Worm (Caenorhabditis elegans): ENCODE measurements around the gene agxt-1.

DNA sequence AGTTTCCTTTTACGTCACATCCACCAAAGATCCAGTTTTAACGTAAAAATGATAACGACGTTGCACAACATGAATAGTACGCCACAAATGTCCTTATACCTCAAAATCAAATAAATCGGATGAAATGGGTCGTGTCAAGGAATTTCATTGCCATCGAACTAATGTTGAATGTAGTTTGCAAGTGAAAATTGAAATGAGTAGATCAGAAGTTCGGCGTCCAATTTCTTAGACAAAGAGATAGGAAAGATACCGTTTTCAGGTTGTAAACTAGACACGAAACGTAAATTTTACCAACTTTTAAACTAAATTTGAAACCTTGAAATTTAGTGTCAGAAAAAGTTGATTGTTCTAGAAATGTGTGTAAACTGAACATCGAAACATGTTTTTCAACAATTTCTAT is 9.5 kb downstream of the agxt-1 start:
- TF ChIP-seq nhr-11 (tag; optimal IDR thresholded peaks at IDR 0.05) (no peak), elt-1 (tag; optimal IDR thresholded peaks at IDR 0.05) (no peak), nhr-237 (tag; optimal IDR thresholded peaks at IDR 0.05) (no peak), unc-62 (GFP tag; optimal IDR thresholded peaks at IDR 0.05) (no peak), aly-2 (tag; optimal IDR thresholded peaks at IDR 0.05) (no peak), egl-27 (tag; optimal IDR thresholded peaks at IDR 0.05) (no peak), fkh-10 (GFP tag; optimal IDR thresholded peaks at IDR 0.05) (no peak), eor-1 (tag; optimal IDR thresholded peaks at IDR 0.05) (no peak)

Measured in whole organism, L3 larva.